Fruit fly (Drosophila melanogaster) whole organism, embryonic: ENCODE data around the gene Ccp84Aa.

Source experiments
- Bgb ChIP-seq: fragments of 200-800 bp; sonication (Bioruptor generic); IDR thresholded peaks from 2 replicates; pipeline ENCODE4 v1.3.6; 2022; ENCODE audit warnings: missing biosample characterization, missing genetic modification characterization; ENCODE audit not compliant: partially characterized antibody
- BtbVII ChIP-seq: fragments of 200-800 bp; sonication (Bioruptor generic); optimal IDR thresholded peaks from 3 replicates; lab custom pipeline; 2017; ENCODE audit warnings: missing biosample characterization, mild to moderate bottlenecking, missing genetic modification characterization
- CG11560 ChIP-seq: fragments of 200-800 bp; sonication (Bioruptor generic); IDR thresholded peaks from 3 replicates; pipeline ENCODE4 v1.3.6; 2022; ENCODE audit warnings: missing biosample characterization, missing genetic modification characterization
- CG11695 ChIP-seq: fragments of 200-800 bp; sonication (Bioruptor generic); IDR thresholded peaks from 3 replicates; pipeline ENCODE4 v1.3.6; 2022; ENCODE audit warnings: missing biosample characterization, missing genetic modification characterization
- CG12391 ChIP-seq: fragments of 200-800 bp; sonication (Bioruptor generic); optimal IDR thresholded peaks from 3 replicates; lab custom pipeline; 2018; ENCODE audit warnings: missing biosample characterization, mild to moderate bottlenecking, missing genetic modification characterization, moderate library complexity
- CG13287 ChIP-seq: fragments of 200-800 bp; sonication (Bioruptor generic); IDR thresholded peaks from 2 replicates; pipeline ENCODE4 v1.3.6; 2022; ENCODE audit warnings: missing biosample characterization, missing genetic modification characterization; ENCODE audit not compliant: partially characterized antibody
- CG13424 ChIP-seq: fragments of 200-800 bp; sonication (Bioruptor generic); optimal IDR thresholded peaks from 2 replicates; lab custom pipeline; 2019; ENCODE audit warnings: missing biosample characterization, mild to moderate bottlenecking, missing genetic modification characterization, moderate library complexity
- CG1602 ChIP-seq: fragments of 200-800 bp; sonication (Bioruptor generic); optimal IDR thresholded peaks from 3 replicates; lab custom pipeline; 2016; ENCODE audit warnings: missing biosample characterization, missing genetic modification characterization
- CG17359 ChIP-seq: fragments of 200-800 bp; sonication (Bioruptor generic); optimal IDR thresholded peaks from 3 replicates; lab custom pipeline; 2018; ENCODE audit warnings: missing biosample characterization, mild to moderate bottlenecking, missing genetic modification characterization, moderate library complexity
- CG17361 ChIP-seq: fragments of 200-800 bp; sonication (Bioruptor generic); IDR thresholded peaks from 3 replicates; pipeline ENCODE4 v1.3.6; 2022; ENCODE audit warnings: missing biosample characterization, missing genetic modification characterization
- CG17568 ChIP-seq: fragments of 200-800 bp; sonication (Bioruptor generic); optimal IDR thresholded peaks from 2 replicates; lab custom pipeline; 2018; ENCODE audit warnings: missing biosample characterization, mild to moderate bottlenecking, missing genetic modification characterization, moderate library complexity
- CG17829 ChIP-seq: fragments of 200-800 bp; optimal IDR thresholded peaks from 2 replicates; lab custom pipeline; 2019; ENCODE audit warnings: missing biosample characterization, mild to moderate bottlenecking, missing genetic modification characterization, moderate library complexity
- CG2116 ChIP-seq: fragments of 200-800 bp; sonication (Bioruptor generic); optimal IDR thresholded peaks from 3 replicates; lab custom pipeline; 2018; ENCODE audit warnings: missing biosample characterization, mild to moderate bottlenecking, missing genetic modification characterization
- CG3163 ChIP-seq: fragments of 200-800 bp; sonication (Bioruptor generic); optimal IDR thresholded peaks from 3 replicates; lab custom pipeline; 2016; ENCODE audit warnings: missing biosample characterization, missing genetic modification characterization
- CG34422 ChIP-seq: fragments of 200-800 bp; sonication (Bioruptor generic); IDR thresholded peaks from 3 replicates; pipeline ENCODE4 v1.3.6; 2022; ENCODE audit warnings: missing biosample characterization, missing genetic modification characterization
- CG3726 ChIP-seq: fragments of 200-800 bp; sonication (Bioruptor generic); IDR thresholded peaks from 3 replicates; pipeline ENCODE4, ENCODE4 v1.3.6; 2022; ENCODE audit warnings: missing biosample characterization, missing genetic modification characterization
- CG6765 ChIP-seq: fragments of 200-800 bp; sonication (Bioruptor generic); optimal IDR thresholded peaks from 3 replicates; lab custom pipeline; 2017; ENCODE audit warnings: missing biosample characterization, mild to moderate bottlenecking, missing genetic modification characterization
- CG7372 ChIP-seq: fragments of 200-800 bp; sonication (Bioruptor generic); IDR thresholded peaks from 2 replicates; pipeline ENCODE4 v1.3.6; 2022; ENCODE audit warnings: missing biosample characterization, missing genetic modification characterization
- CG7963 ChIP-seq: fragments of 200-800 bp; sonication (Bioruptor generic); IDR thresholded peaks from 3 replicates; pipeline ENCODE4 v1.3.6; 2022; ENCODE audit warnings: missing biosample characterization, missing genetic modification characterization; ENCODE audit not compliant: partially characterized antibody
- CG8290 ChIP-seq, 3 experiments: fragments of 200-800 bp; sonication (Bioruptor generic); optimal IDR thresholded peaks; 2 replicates each; lab custom pipeline; 2016 to 2019; ENCODE audit warnings: missing biosample characterization in 3 of 3, missing genetic modification characterization in 3 of 3, mild to moderate bottlenecking in 2 of 3, moderate library complexity in 1 of 3
- CG8388 ChIP-seq: fragments of 200-800 bp; sonication (Bioruptor generic); optimal IDR thresholded peaks from 2 replicates; lab custom pipeline; 2019; ENCODE audit warnings: missing biosample characterization, mild to moderate bottlenecking, missing genetic modification characterization, moderate library complexity
- CG8924 ChIP-seq: fragments of 200-800 bp; optimal IDR thresholded peaks from 3 replicates; lab custom pipeline; 2019; ENCODE audit warnings: missing biosample characterization, mild to moderate bottlenecking, missing genetic modification characterization, moderate library complexity
- CHES-1-like ChIP-seq: fragments of 200-800 bp; sonication (Bioruptor generic); optimal IDR thresholded peaks from 2 replicates; lab custom pipeline; 2016; ENCODE audit warnings: missing biosample characterization, missing genetic modification characterization
- D19A ChIP-seq: fragments of 200-800 bp; optimal IDR thresholded peaks from 3 replicates; lab custom pipeline; 2019; ENCODE audit warnings: missing biosample characterization, mild to moderate bottlenecking, missing genetic modification characterization, moderate library complexity
- ERR ChIP-seq: fragments of 200-800 bp; sonication (Bioruptor generic); optimal IDR thresholded peaks from 2 replicates; lab custom pipeline; 2016; ENCODE audit warnings: missing biosample characterization, missing genetic modification characterization
- Fer1 ChIP-seq: fragments of 200-800 bp; sonication (Bioruptor generic); optimal IDR thresholded peaks from 2 replicates; lab custom pipeline; 2017; ENCODE audit warnings: missing biosample characterization, mild to moderate bottlenecking, missing genetic modification characterization
- Gug ChIP-seq: fragments of 200-800 bp; sonication (Bioruptor generic); IDR thresholded peaks from 4 replicates; pipeline ENCODE4 v1.3.6; 2022; ENCODE audit warnings: missing biosample characterization, missing genetic modification characterization
- Hand ChIP-seq: fragments of 200-800 bp; sonication (Bioruptor generic); optimal IDR thresholded peaks from 2 replicates; lab custom pipeline; 2017; ENCODE audit warnings: mild to moderate bottlenecking, missing biosample characterization, missing genetic modification reagents, missing genetic modification characterization
- Nf-YB ChIP-seq: fragments of 200-800 bp; sonication (Bioruptor generic); optimal IDR thresholded peaks from 3 replicates; lab custom pipeline; 2019; ENCODE audit warnings: missing biosample characterization, mild to moderate bottlenecking, missing genetic modification characterization, moderate library complexity
- Ptx1 ChIP-seq: fragments of 200-800 bp; sonication (Bioruptor generic); IDR thresholded peaks from 2 replicates; pipeline ENCODE4 v1.3.6; 2022; ENCODE audit warnings: missing biosample characterization, missing genetic modification characterization
- Rfx ChIP-seq: fragments of 200-800 bp; sonication (Bioruptor generic); IDR thresholded peaks from 2 replicates; pipeline ENCODE4 v1.3.6; 2022; ENCODE audit warnings: missing biosample characterization, missing genetic modification characterization
- Six4 ChIP-seq: fragments of 200-800 bp; sonication (Bioruptor generic); optimal IDR thresholded peaks from 2 replicates; lab custom pipeline; 2016; ENCODE audit warnings: missing biosample characterization, missing genetic modification characterization
- Sox100B ChIP-seq: fragments of 200-800 bp; sonication (Bioruptor generic); optimal IDR thresholded peaks from 3 replicates; lab custom pipeline; 2018; ENCODE audit warnings: missing biosample characterization, mild to moderate bottlenecking, missing genetic modification characterization
- TFAM ChIP-seq: fragments of 200-800 bp; sonication (Bioruptor generic); optimal IDR thresholded peaks from 2 replicates; lab custom pipeline; 2017; ENCODE audit warnings: missing biosample characterization, missing genetic modification characterization, inconsistent platforms
- YL-1 ChIP-seq: fragments of 200-800 bp; sonication (Bioruptor generic); optimal IDR thresholded peaks from 3 replicates; lab custom pipeline; 2017; ENCODE audit warnings: missing biosample characterization, mild to moderate bottlenecking, missing genetic modification characterization
- bbx ChIP-seq: fragments of 200-800 bp; sonication (Bioruptor generic); IDR thresholded peaks from 2 replicates; pipeline ENCODE4 v1.3.6; 2022; ENCODE audit warnings: missing biosample characterization, missing genetic modification characterization; ENCODE audit not compliant: partially characterized antibody
- cad ChIP-seq: fragments of >200 bp; optimal IDR thresholded peaks from 2 replicates; lab custom pipeline; 2017; ENCODE audit warnings: missing biosample characterization, missing genetic modification characterization
- ci ChIP-seq: fragments of 200-800 bp; sonication (Bioruptor generic); IDR thresholded peaks from 3 replicates; pipeline ENCODE4 v1.3.6; 2022; ENCODE audit warnings: missing biosample characterization, missing genetic modification characterization
- crp ChIP-seq, 2 experiments: fragments of 200-800 bp; sonication (Bioruptor generic); optimal IDR thresholded peaks; 2 replicates in 1 of 2; 3 replicates in 1 of 2; lab custom pipeline; 2017; ENCODE audit warnings: missing biosample characterization in 2 of 2, missing genetic modification characterization in 2 of 2, mild to moderate bottlenecking in 1 of 2, moderate library complexity in 1 of 2
- da ChIP-seq: fragments of 200-800 bp; sonication (Bioruptor generic); optimal IDR thresholded peaks from 2 replicates; lab custom pipeline; 2016; ENCODE audit warnings: missing biosample characterization, missing genetic modification characterization
- grau ChIP-seq: fragments of 200-800 bp; optimal IDR thresholded peaks from 3 replicates; lab custom pipeline; 2019; ENCODE audit warnings: missing biosample characterization, mild to moderate bottlenecking, missing genetic modification characterization, moderate library complexity
- hth ChIP-seq: fragments of >200 bp; optimal IDR thresholded peaks from 2 replicates; lab custom pipeline; 2017; ENCODE audit warnings: inconsistent platforms
- kah ChIP-seq: fragments of 200-800 bp; sonication (Bioruptor generic); optimal IDR thresholded peaks from 2 replicates; lab custom pipeline; 2018; ENCODE audit warnings: missing biosample characterization, mild to moderate bottlenecking, missing genetic modification characterization
- luna ChIP-seq: fragments of 200-800 bp; sonication (Bioruptor generic); optimal IDR thresholded peaks from 2 replicates; lab custom pipeline; 2016; ENCODE audit warnings: missing biosample characterization, missing genetic modification characterization
- ranshi ChIP-seq: fragments of 200-800 bp; sonication (Bioruptor generic); IDR thresholded peaks from 2 replicates; pipeline ENCODE4 v1.3.6; 2022; ENCODE audit warnings: missing biosample characterization, missing genetic modification characterization
- sna ChIP-seq: fragments of 200-800 bp; sonication (Bioruptor generic); IDR thresholded peaks from 2 replicates; pipeline ENCODE4 v1.3.6; 2022; ENCODE audit warnings: missing biosample characterization, missing genetic modification characterization; ENCODE audit not compliant: partially characterized antibody
- tio ChIP-seq: fragments of 200-800 bp; sonication (Bioruptor generic); optimal IDR thresholded peaks from 2 replicates; lab custom pipeline; 2017; ENCODE audit warnings: missing biosample characterization, missing genetic modification characterization, inconsistent platforms
- vvl ChIP-seq: fragments of 200-800 bp; sonication (Bioruptor generic); IDR thresholded peaks from 2 replicates; pipeline ENCODE4 v1.3.6; 2022; ENCODE audit warnings: missing biosample characterization, missing genetic modification characterization
- wdn ChIP-seq: fragments of 200-800 bp; sonication (Bioruptor generic); IDR thresholded peaks from 2 replicates; pipeline ENCODE4 v1.3.6; 2022; ENCODE audit warnings: missing biosample characterization, missing genetic modification characterization
- wor ChIP-seq: fragments of 200-800 bp; sonication (Bioruptor generic); IDR thresholded peaks from 2 replicates; pipeline ENCODE4 v1.3.6; 2022; ENCODE audit warnings: missing biosample characterization, missing genetic modification characterization
- zfh2 ChIP-seq: fragments of 200-800 bp; sonication (Bioruptor generic); optimal IDR thresholded peaks from 2 replicates; lab custom pipeline; 2016; ENCODE audit warnings: missing biosample characterization, missing genetic modification characterization

Gene Ccp84Aa

DNA sequence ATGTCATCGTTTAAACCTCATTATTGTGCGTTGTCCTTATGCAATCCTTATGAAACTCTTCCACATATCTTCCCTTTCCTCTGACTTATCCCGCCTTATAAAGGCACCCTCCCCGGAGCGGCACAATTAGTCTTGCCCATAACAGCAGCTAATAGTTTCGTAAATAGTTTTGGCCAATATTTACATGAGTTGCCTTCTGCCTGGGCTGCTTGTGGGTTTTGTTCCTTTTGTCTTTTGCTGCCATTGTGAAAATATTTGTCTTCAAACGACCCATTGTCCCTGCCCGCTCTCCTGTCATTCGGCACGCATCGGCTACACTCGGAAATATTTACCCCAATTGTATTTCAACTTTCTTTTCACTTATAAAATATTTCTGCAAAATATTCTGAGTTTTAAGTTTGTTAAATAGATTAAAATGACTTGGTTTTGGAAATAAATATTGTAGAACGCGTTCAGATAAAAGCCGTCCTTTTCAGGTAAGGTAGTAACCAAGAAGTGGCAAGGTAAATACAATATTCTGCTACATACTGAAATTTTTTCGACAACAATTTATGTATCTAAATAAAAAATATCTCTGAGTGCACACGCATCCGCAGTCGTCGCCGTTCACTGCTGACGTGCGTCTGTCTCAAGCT lies 19.8 kb downstream of the Ccp84Aa start (continued):
- no peak for TF ChIP-seq Rfx (GFP tag; lab: Robert Waterston, UW)
- peak; percentile 71 for TF ChIP-seq CG17361 (GFP tag; lab: Robert Waterston, UW)
- no peak for TF ChIP-seq vvl (GFP tag; lab: Robert Waterston, UW)
- no peak for TF ChIP-seq CG2116 (GFP tag; lab: Kevin White, UChicago)
- no peak for TF ChIP-seq CG17359 (tag; lab: Kevin White, UChicago)
- no peak for TF ChIP-seq Six4
- no peak for TF ChIP-seq CG3163 (GFP tag; lab: Kevin White, UChicago)
- TF ChIP-seq TFAM, result no peak
- no peak for TF ChIP-seq Nf-YB
- TF ChIP-seq CG8290 (GFP tag; optimal IDR thresholded peaks at IDR 0.05; lab: Kevin White, UChicago), result no peak
- TF ChIP-seq CG8290 (tag; optimal IDR thresholded peaks at IDR 0.05; lab: Kevin White, UChicago), result no peak
- no peak for TF ChIP-seq wdn
- peak; percentile 37 for TF ChIP-seq grau (tag; lab: Kevin White, UChicago)
- peak; percentile 42 for TF ChIP-seq CG8388
- no peak for TF ChIP-seq ci (GFP tag; lab: Robert Waterston, UW)
- peak; percentile 44 for TF ChIP-seq D19A
- no peak for TF ChIP-seq CG17568 (GFP tag; lab: Kevin White, UChicago)
- TF ChIP-seq ranshi (GFP tag; lab: Robert Waterston, UW), result no peak
- no peak for TF ChIP-seq CG7372 (GFP tag; lab: Robert Waterston, UW)
- no peak for TF ChIP-seq tio (GFP tag; lab: Kevin White, UChicago)
- no peak for TF ChIP-seq ERR (GFP tag; lab: Kevin White, UChicago)
- TF ChIP-seq Gug (GFP tag; lab: Robert Waterston, UW), result no peak
- no peak for TF ChIP-seq CG11560 (tag; lab: Robert Waterston, UW)
- TF ChIP-seq bbx (GFP tag; lab: Robert Waterston, UW), result no peak
- peak; percentile 56 for TF ChIP-seq Sox100B (GFP tag; lab: Kevin White, UChicago)
- TF ChIP-seq CG7963 (GFP tag; lab: Robert Waterston, UW), result no peak
- no peak for TF ChIP-seq Fer1
- no peak for TF ChIP-seq crp (GFP tag; optimal IDR thresholded peaks at IDR 0.05; lab: Kevin White, UChicago)
- TF ChIP-seq sna, result no peak
- TF ChIP-seq wor (GFP tag; lab: Robert Waterston, UW), result no peak
- no peak for TF ChIP-seq hth (lab: Kevin White, UChicago)
- peak; percentile 32 for TF ChIP-seq CG13424 (tag; lab: Kevin White, UChicago)
- no peak for TF ChIP-seq Hand (GFP tag; lab: Kevin White, UChicago)
- TF ChIP-seq luna (GFP tag; lab: Kevin White, UChicago), result no peak
- TF ChIP-seq YL-1 (GFP tag; lab: Kevin White, UChicago), result no peak
- no peak for TF ChIP-seq zfh2 (GFP tag; lab: Kevin White, UChicago)
- TF ChIP-seq CG1602 (GFP tag; lab: Kevin White, UChicago), result no peak
- no peak for TF ChIP-seq cad (GFP tag; lab: Kevin White, UChicago)
- no peak for TF ChIP-seq CG13287 (GFP tag; lab: Robert Waterston, UW)
- no peak for TF ChIP-seq CHES-1-like (GFP tag; lab: Kevin White, UChicago)
- TF ChIP-seq Ptx1, result no peak
- no peak for TF ChIP-seq CG34422
- no peak for TF ChIP-seq CG11695 (GFP tag; lab: Robert Waterston, UW)
- TF ChIP-seq CG3726 (GFP tag; lab: Robert Waterston, UW), result no peak
- TF ChIP-seq CG12391 (tag; lab: Kevin White, UChicago), result peak; percentile 48
- no peak for TF ChIP-seq BtbVII (GFP tag; lab: Kevin White, UChicago)
- no peak for TF ChIP-seq da (GFP tag; lab: Kevin White, UChicago)
- TF ChIP-seq CG8924 (tag; lab: Kevin White, UChicago), result peak; percentile 52
- TF ChIP-seq kah (GFP tag; lab: Kevin White, UChicago), result no peak
- TF ChIP-seq Bgb (GFP tag; lab: Robert Waterston, UW), result no peak
- TF ChIP-seq CG17829 (tag; lab: Kevin White, UChicago), result peak; percentile 61
- TF ChIP-seq CG6765 (GFP tag; lab: Kevin White, UChicago), result no peak
